Fruit fly (Drosophila melanogaster): ENCODE data around the gene Oseg5.

DNA sequence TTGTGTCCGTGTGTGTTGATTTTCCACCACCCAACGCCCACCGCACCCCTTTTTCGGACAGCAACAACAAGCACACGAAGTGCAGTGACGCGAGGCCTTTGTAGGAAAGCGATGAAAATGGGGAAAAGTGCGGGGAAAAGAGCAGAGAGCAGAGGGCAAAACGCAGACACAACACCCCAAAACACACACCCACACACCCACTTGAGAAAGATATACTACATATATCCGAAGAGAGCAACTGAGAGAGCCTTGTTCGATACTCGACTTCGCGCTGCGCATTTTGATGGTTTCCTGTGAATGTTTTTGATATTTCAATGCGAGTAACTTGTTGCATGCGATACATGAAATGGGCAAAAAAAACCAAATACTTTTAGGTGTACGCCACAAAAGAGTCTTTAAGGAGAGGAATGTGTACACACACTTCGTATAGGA, 31.9 kb downstream of the Oseg5 start:
- TF ChIP-seq Mnt (GFP tag; optimal IDR thresholded peaks at IDR 0.05) (no peak), CG11617 (GFP tag; optimal IDR thresholded peaks at IDR 0.05) (no peak), pad (GFP tag; optimal IDR thresholded peaks at IDR 0.05) (no peak), cnc (optimal IDR thresholded peaks at IDR 0.05) (no peak), Crg-1 (GFP tag; optimal IDR thresholded peaks at IDR 0.05) (no peak), CG5204 (GFP tag; optimal IDR thresholded peaks at IDR 0.05) (no peak), kay (GFP tag; ENCODE audit: borderline replicate concordance) (no peak), CG7101 (tag; optimal IDR thresholded peaks at IDR 0.05) (no peak), CG1620 (GFP tag; optimal IDR thresholded peaks at IDR 0.05) (no peak)
